Worm (Caenorhabditis elegans) whole organism, L4 larva: ENCODE data around the gene C15F1.2.
A peak's percentile ranks its signal among the peaks of the same experiment; 100 is the strongest.

ENCODE experiments used
- F10B5.3 ChIP-seq: sonication (generic microtip); optimal IDR thresholded peaks from 2 replicates; lab custom pipeline; 2016; ENCODE audit warnings: mild to moderate bottlenecking, missing genetic modification characterization, missing compliant biosample characterization
- F26F4.8 ChIP-seq: fragments of 200-800 bp; sonication (Bioruptor generic); conservative IDR thresholded peaks from 2 replicates; pipeline ENCODE4 v1.3.6; 2022; ENCODE audit warnings: missing genetic modification characterization, missing compliant biosample characterization
- T20F7.1 ChIP-seq: fragments of 200-800 bp; sonication (Bioruptor generic); optimal IDR thresholded peaks from 2 replicates; lab custom pipeline; 2018; ENCODE audit warnings: mild to moderate bottlenecking, missing genetic modification characterization, missing compliant biosample characterization
- Y48G9A.11 ChIP-seq: fragments of 200-800 bp; sonication (Bioruptor generic); IDR thresholded peaks from 2 replicates; pipeline ENCODE4 v1.3.6; 2022; ENCODE audit warnings: missing genetic modification reagents, missing genetic modification characterization, missing compliant biosample characterization
- Y75B8A.6 ChIP-seq: fragments of 200-800 bp; sonication (Bioruptor generic); IDR thresholded peaks from 2 replicates; pipeline ENCODE4 v1.3.6; 2022; ENCODE audit warnings: missing genetic modification reagents, missing genetic modification characterization, missing compliant biosample characterization
- ZK337.2 ChIP-seq: fragments of 200-800 bp; sonication (Bioruptor generic); IDR thresholded peaks from 2 replicates; pipeline ENCODE4 v1.3.6; 2022; ENCODE audit warnings: missing genetic modification reagents, missing genetic modification characterization, missing compliant biosample characterization
- aha-1 ChIP-seq: fragments of 150-350 bp; peaks from one replicate; lab custom pipeline; 2014; ENCODE audit warnings: missing biosample characterization, missing genetic modification characterization
- ama-1 ChIP-seq: fragments of 150-350 bp; optimal IDR thresholded peaks from 2 replicates; lab custom pipeline; 2014; ENCODE audit warnings: inconsistent platforms, mixed read lengths
- arid-1 ChIP-seq: fragments of 200-800 bp; sonication (Bioruptor generic); conservative IDR thresholded peaks from 2 replicates; pipeline ENCODE4 v1.3.6; 2022; ENCODE audit warnings: missing genetic modification reagents, missing genetic modification characterization, missing compliant biosample characterization
- ceh-20 ChIP-seq: fragments of 200-800 bp; sonication (Bioruptor generic); IDR thresholded peaks from 2 replicates; pipeline ENCODE4 v1.3.6; 2022; ENCODE audit warnings: missing genetic modification reagents, missing genetic modification characterization, missing compliant biosample characterization
- ceh-32 ChIP-seq: sonication (generic microtip); optimal IDR thresholded peaks from 2 replicates; lab custom pipeline; 2016; ENCODE audit warnings: mild to moderate bottlenecking, missing genetic modification characterization, missing compliant biosample characterization; ENCODE audit not compliant: poor library complexity
- daf-16 ChIP-seq, 3 experiments: sonication (generic microtip); optimal IDR thresholded peaks; 2 replicates each; lab custom pipeline; 2016 to 2017; ENCODE audit warnings: missing genetic modification characterization in 3 of 3, missing genetic modification reagents in 3 of 3, mild to moderate bottlenecking in 2 of 3, missing compliant biosample characterization in 2 of 3, missing biosample characterization in 1 of 3, moderate library complexity in 1 of 3
- dmd-6 ChIP-seq: fragments of 200-800 bp; sonication (Bioruptor generic); IDR thresholded peaks from 2 replicates; pipeline ENCODE4 v1.3.6; 2022; ENCODE audit warnings: missing genetic modification reagents, missing genetic modification characterization, missing compliant biosample characterization
- dmd-8 ChIP-seq: fragments of 200-800 bp; sonication (Bioruptor generic); IDR thresholded peaks from 2 replicates; pipeline ENCODE4 v1.3.6; 2022; ENCODE audit warnings: missing genetic modification characterization, missing compliant biosample characterization
- dmd-9 ChIP-seq: fragments of 200-800 bp; sonication (Bioruptor generic); IDR thresholded peaks from 2 replicates; pipeline ENCODE4 v1.3.6; 2022; ENCODE audit warnings: missing genetic modification reagents, missing genetic modification characterization, missing compliant biosample characterization
- dpl-1 ChIP-seq: fragments of 150-350 bp; optimal IDR thresholded peaks from 2 replicates; lab custom pipeline; 2014; ENCODE audit warnings: missing biosample characterization, missing genetic modification reagents, missing genetic modification characterization
- dve-1 ChIP-seq: sonication (generic microtip); optimal IDR thresholded peaks from 2 replicates; lab custom pipeline; 2017; ENCODE audit warnings: antibody characterized with exemption, mild to moderate bottlenecking, missing genetic modification characterization, missing compliant biosample characterization; ENCODE audit not compliant: insufficient read depth
- fos-1 ChIP-seq: fragments of 150-350 bp; optimal IDR thresholded peaks from 2 replicates; lab custom pipeline; 2014; ENCODE audit warnings: missing biosample characterization, missing genetic modification characterization
- hif-1 ChIP-seq, 2 experiments: sonication (generic microtip); optimal IDR thresholded peaks; 2 replicates each; lab custom pipeline; 2016 to 2017; ENCODE audit warnings: missing compliant biosample characterization in 2 of 2, missing genetic modification characterization in 2 of 2, missing genetic modification reagents in 2 of 2, missing genotype in 2 of 2, mild to moderate bottlenecking in 1 of 2
- hlh-11 ChIP-seq: fragments of 200-800 bp; sonication (Bioruptor generic); optimal IDR thresholded peaks from 2 replicates; lab custom pipeline; 2018; ENCODE audit warnings: mild to moderate bottlenecking, missing genetic modification characterization, missing compliant biosample characterization
- hlh-30 ChIP-seq: sonication (generic microtip); optimal IDR thresholded peaks from 2 replicates; lab custom pipeline; 2017; ENCODE audit warnings: antibody characterized with exemption, mild to moderate bottlenecking, missing genetic modification characterization, missing compliant biosample characterization; ENCODE audit not compliant: insufficient read depth
- lin-38 ChIP-seq: fragments of 200-800 bp; sonication (Bioruptor generic); IDR thresholded peaks from 2 replicates; pipeline ENCODE4 v1.3.6; 2022; ENCODE audit warnings: missing genetic modification reagents, missing genetic modification characterization, missing compliant biosample characterization
- lsy-2 ChIP-seq, 2 experiments: fragments of 150-350 bp in 1 of 2; sonication (generic microtip) in 1 of 2; optimal IDR thresholded peaks; 2 replicates each; lab custom pipeline; 2014 to 2017; ENCODE audit warnings: missing biosample characterization in 2 of 2, missing genetic modification characterization in 2 of 2
- mdl-1 ChIP-seq, 2 experiments: fragments of 150-350 bp in 1 of 2; sonication (generic microtip) in 1 of 2; optimal IDR thresholded peaks; 2 replicates each; lab custom pipeline; 2014 to 2017; ENCODE audit warnings: missing biosample characterization in 2 of 2, missing genetic modification characterization in 2 of 2
- nhr-28 ChIP-seq: fragments of 150-350 bp; optimal IDR thresholded peaks from 2 replicates; lab custom pipeline; 2014; ENCODE audit warnings: missing biosample characterization, missing genetic modification characterization
- nhr-42 ChIP-seq: fragments of 200-800 bp; sonication (Bioruptor generic); IDR thresholded peaks from 2 replicates; pipeline ENCODE4 v1.3.6; 2022; ENCODE audit warnings: missing genetic modification characterization, missing compliant biosample characterization
- nhr-6 ChIP-seq: fragments of 150-350 bp; optimal IDR thresholded peaks from 2 replicates; lab custom pipeline; 2014; ENCODE audit warnings: missing biosample characterization, missing genetic modification characterization
- nhr-76 ChIP-seq: fragments of 150-350 bp; optimal IDR thresholded peaks from 2 replicates; lab custom pipeline; 2014; ENCODE audit warnings: missing biosample characterization, missing genetic modification characterization
- nhr-77 ChIP-seq: fragments of 150-350 bp; optimal IDR thresholded peaks from 2 replicates; lab custom pipeline; 2014; ENCODE audit warnings: missing biosample characterization, missing genetic modification characterization
- php-3 ChIP-seq: fragments of 200-800 bp; sonication (Bioruptor generic); IDR thresholded peaks from 2 replicates; pipeline ENCODE4 v1.3.6; 2022; ENCODE audit warnings: missing genetic modification reagents, missing genetic modification characterization, missing compliant biosample characterization
- pqm-1 ChIP-seq: sonication (generic microtip); optimal IDR thresholded peaks from 2 replicates; lab custom pipeline; 2017; ENCODE audit warnings: missing biosample characterization, missing genetic modification characterization
- unc-130 ChIP-seq: sonication (generic microtip); optimal IDR thresholded peaks from 2 replicates; lab custom pipeline; 2016; ENCODE audit warnings: missing genetic modification reagents, missing genetic modification characterization, missing compliant biosample characterization
- unc-62 ChIP-seq, 3 experiments: fragments of 150-350 bp in 1 of 3; sonication (generic microtip); optimal IDR thresholded peaks in 2 of 3; peaks in 1 of 3; 1 replicate in 1 of 3; 2 replicates in 2 of 3; lab custom pipeline; 2014 to 2017; ENCODE audit warnings: missing biosample characterization in 3 of 3, missing genetic modification characterization in 3 of 3, missing genetic modification reagents in 3 of 3, missing genotype in 1 of 3

Gene C15F1.2

ce11 chrII:7024897-7025852, 45.4 kb downstream of the C15F1.2 start, which contains the start of gene znf-598 (continued):
- no peak for TF ChIP-seq Y75B8A.6 (GFP tag; lab: Robert Waterston, UW)
- TF ChIP-seq php-3 (GFP tag; lab: Robert Waterston, UW) = peak; percentile 70
- TF ChIP-seq nhr-6 = peak; percentile 43
- TF ChIP-seq hif-1 (tag; optimal IDR thresholded peaks at IDR 0.05; lab: Kevin White, UChicago) = peak in 1 of 2 experiments; percentile 6
- TF ChIP-seq lsy-2 (tag; optimal IDR thresholded peaks at IDR 0.05; lab: Kevin White, UChicago) = peak in 1 of 2 experiments; percentile 83
- TF ChIP-seq F26F4.8 (GFP tag; lab: Robert Waterston, UW) = no peak

- TF ChIP-seq hlh-11 (no peak), nhr-42 (GFP tag; lab: Robert Waterston, UW) (no peak), ZK337.2 (GFP tag; lab: Robert Waterston, UW) (no peak), F10B5.3 (tag; lab: Kevin White, UChicago) (no peak), ama-1 (lab: Kevin White, UChicago) (no peak), daf-16 (GFP tag; optimal IDR thresholded peaks at IDR 0.05; lab: Kevin White, UChicago) (no peak), daf-16 (tag; optimal IDR thresholded peaks at IDR 0.05; lab: Kevin White, UChicago) (peak; percentile 12), ceh-20 (GFP tag; lab: Robert Waterston, UW) (no peak), fos-1 (tag; lab: Kevin White, UChicago) (no peak), nhr-76 (tag; lab: Kevin White, UChicago) (no peak), hif-1 (tag; optimal IDR thresholded peaks at IDR 0.05; lab: Kevin White, UChicago) (peak in 1 of 2 experiments; percentile 26)
- TF ChIP-seq, all 104 proteins: peak for 2
Measured at ce11 chrII:7029524-7029923, 49.8 kb downstream of the C15F1.2 start.

ce11 chrII:7031137-7031697, 51.5 kb downstream of the C15F1.2 start:
- TF ChIP-seq nhr-77 (tag; lab: Kevin White, UChicago) = peak; percentile 64
- no peak for TF ChIP-seq dmd-9
- TF ChIP-seq F10B5.3 (tag; lab: Kevin White, UChicago) = no peak
- peak in 1 of 2 experiments; percentile 95 for TF ChIP-seq unc-62 (GFP tag; optimal IDR thresholded peaks at IDR 0.05 in 1 of 2; lab: Kevin White, UChicago)
- TF ChIP-seq unc-62 (tag; optimal IDR thresholded peaks at IDR 0.05; lab: Kevin White, UChicago) = no peak
- TF ChIP-seq T20F7.1 (GFP tag; lab: Kevin White, UChicago) = peak; percentile 52
- TF ChIP-seq nhr-28 = peak; percentile 62
- TF ChIP-seq dve-1 (tag; lab: Kevin White, UChicago) = peak; percentile 37
- TF ChIP-seq daf-16 (GFP tag; optimal IDR thresholded peaks at IDR 0.05; lab: Kevin White, UChicago) = no peak
- TF ChIP-seq daf-16 (tag; optimal IDR thresholded peaks at IDR 0.05; lab: Kevin White, UChicago) = peak; percentile 69
- no peak for TF ChIP-seq dpl-1 (GFP tag; lab: Kevin White, UChicago)
- peak; percentile 63 for TF ChIP-seq hlh-11
- TF ChIP-seq pqm-1 = peak; percentile 70
- peak; percentile 11 for TF ChIP-seq hlh-30 (tag; lab: Kevin White, UChicago)
- TF ChIP-seq php-3 (GFP tag; lab: Robert Waterston, UW) = 0 out of 2 replicates have a peak, but pooled peaks have one; percentile 25
- peak; percentile 93 for TF ChIP-seq aha-1 (tag; lab: Kevin White, UChicago)
- peak; percentile 71 for TF ChIP-seq dmd-6 (GFP tag; lab: Robert Waterston, UW)
- peak in 1 of 2 experiments; percentile 14 for TF ChIP-seq mdl-1 (tag; optimal IDR thresholded peaks at IDR 0.05; lab: Kevin White, UChicago)
- no peak for TF ChIP-seq ceh-32 (tag; lab: Kevin White, UChicago)

ce11 chrII:7037659-7038342, 58.0 kb downstream of the C15F1.2 start, which contains the start of gene cin-4:
Gene cin-4, plus strand, starts transcription at chrII:7038292.
- TF ChIP-seq nhr-76 (tag; lab: Kevin White, UChicago) (no peak), arid-1 (GFP tag; lab: Robert Waterston, UW) (no peak), Y48G9A.11 (GFP tag; lab: Robert Waterston, UW) (peak; percentile 47; the same call in 1 of the 2 replicates), dmd-8 (GFP tag; lab: Robert Waterston, UW) (no peak), lin-38 (GFP tag; lab: Robert Waterston, UW) (peak; percentile 54), ceh-20 (GFP tag; lab: Robert Waterston, UW) (no peak), unc-130 (GFP tag; lab: Kevin White, UChicago) (peak; percentile 42)
